Worm (Caenorhabditis elegans): ENCODE data around the gene C16C4.18.
A peak's percentile ranks its signal among the peaks of the same experiment; 100 is the strongest.

The C16C4.18 gene

ce11 chrII:1878663-1879062 is 17.5 kb upstream of the C16C4.18 start, which contains the start of gene math-16:
Gene math-16, minus strand, starts transcription at chrII:1878763.
- TF ChIP-seq ceh-34 (tag; optimal IDR thresholded peaks at IDR 0.05), result no peak
- TF ChIP-seq sox-4 (tag; optimal IDR thresholded peaks at IDR 0.05), result no peak
- no peak for TF ChIP-seq C38D4.7 (GFP tag; optimal IDR thresholded peaks at IDR 0.05)
- no peak for TF ChIP-seq ztf-16 (tag; optimal IDR thresholded peaks at IDR 0.05)
- TF ChIP-seq K09A11.1 (tag; optimal IDR thresholded peaks at IDR 0.05; ENCODE audit: insufficient read depth), result no peak
- no peak for TF ChIP-seq pax-1 (tag; optimal IDR thresholded peaks at IDR 0.05)
- no peak for TF ChIP-seq nhr-232 (tag; optimal IDR thresholded peaks at IDR 0.05)
- no peak for TF ChIP-seq syd-9 (tag; optimal IDR thresholded peaks at IDR 0.05)
- no peak for TF ChIP-seq ceh-31 (tag; optimal IDR thresholded peaks at IDR 0.05)

- TF ChIP-seq ceh-31 (tag; optimal IDR thresholded peaks at IDR 0.05), result no peak
- no peak for TF ChIP-seq sox-4 (tag; optimal IDR thresholded peaks at IDR 0.05)
- TF ChIP-seq pros-1 (tag; optimal IDR thresholded peaks at IDR 0.05), result no peak
Measured at ce11 chrII:1875658-1876057, 14.5 kb upstream of the C16C4.18 start, which contains the start of gene math-13. Gene math-13, plus strand, starts transcription at chrII:1875958.

ce11 chrII:1870875-1871592 is 9.9 kb upstream of the C16C4.18 start, which contains the start of gene math-10:
Gene math-10, plus strand, starts transcription at chrII:1871542.
- no peak for TF ChIP-seq ceh-30 (tag; optimal IDR thresholded peaks at IDR 0.05)
- TF ChIP-seq ceh-9 (tag; optimal IDR thresholded peaks at IDR 0.05), result no peak
- TF ChIP-seq unc-42 (tag; optimal IDR thresholded peaks at IDR 0.05), result no peak

ce11 chrII:1869120-1869519 is 8.0 kb upstream of the C16C4.18 start, which contains the start of gene math-14:
Gene math-14, plus strand, starts transcription at chrII:1869420.
- TF ChIP-seq ceh-45 (GFP tag; IDR thresholded peaks at IDR 0.05), result no peak
- TF ChIP-seq pag-3 (tag; optimal IDR thresholded peaks at IDR 0.05; ENCODE audit: borderline replicate concordance), result no peak
- TF ChIP-seq hlh-15 (tag; optimal IDR thresholded peaks at IDR 0.05), result no peak
- no peak for TF ChIP-seq nfya-1 (tag; optimal IDR thresholded peaks at IDR 0.05)
- TF ChIP-seq ceh-22 (tag; optimal IDR thresholded peaks at IDR 0.05), result no peak
- no peak for TF ChIP-seq C08G9.2 (tag; optimal IDR thresholded peaks at IDR 0.05)
- TF ChIP-seq fkh-10 (GFP tag; optimal IDR thresholded peaks at IDR 0.05), result no peak
- no peak for TF ChIP-seq syd-9 (tag; optimal IDR thresholded peaks at IDR 0.05)
- TF ChIP-seq pros-1 (tag; optimal IDR thresholded peaks at IDR 0.05), result no peak
- TF ChIP-seq unc-3 (GFP tag; conservative IDR thresholded peaks at IDR 0.05), result no peak
- no peak for TF ChIP-seq unc-3 (tag; optimal IDR thresholded peaks at IDR 0.05)
- no peak for TF ChIP-seq hlh-13 (GFP tag; optimal IDR thresholded peaks at IDR 0.05)
- no peak for TF ChIP-seq C38D4.7 (GFP tag; optimal IDR thresholded peaks at IDR 0.05)

ce11 chrII:1865683-1866431 is 4.7 kb upstream of the C16C4.18 start, which contains the start of gene math-15:
Gene math-15, plus strand, starts transcription at chrII:1866381.
- TF ChIP-seq elt-2 (tag; optimal IDR thresholded peaks at IDR 0.05) (peak; percentile 27), rnt-1 (tag; optimal IDR thresholded peaks at IDR 0.05) (no peak)

- no peak for TF ChIP-seq ztf-16 (tag; optimal IDR thresholded peaks at IDR 0.05)
- TF ChIP-seq ttx-3 (tag; optimal IDR thresholded peaks at IDR 0.05), result no peak
- TF ChIP-seq nhr-232 (tag; optimal IDR thresholded peaks at IDR 0.05), result no peak
- no peak for TF ChIP-seq ets-4 (tag; optimal IDR thresholded peaks at IDR 0.05)
- no peak for TF ChIP-seq ceh-6 (GFP tag; optimal IDR thresholded peaks at IDR 0.05)
Measured at ce11 chrII:1864278-1864677, 3.1 kb upstream of the C16C4.18 start, which contains the start of gene C16C4.17. Gene C16C4.17, plus strand, starts transcription at chrII:1864578.

All from whole organism, late embryonic.